Worm (Caenorhabditis elegans): ENCODE results near the gene K12H6.5.

ce11 chrII:2824169-2824568 is 1.8 kb downstream of the K12H6.5 start, which contains the start of the genes K12H6.4 and K12H6.9:
- TF ChIP-seq nfya-1 (tag; optimal IDR thresholded peaks at IDR 0.05; ENCODE audit: borderline replicate concordance, insufficient read depth) (no peak), lir-1 (GFP tag; conservative IDR thresholded peaks at IDR 0.05) (no peak), madf-10 (tag; optimal IDR thresholded peaks at IDR 0.05) (no peak), sptf-2 (GFP tag; optimal IDR thresholded peaks at IDR 0.05) (no peak), hrde-1 (tag; optimal IDR thresholded peaks at IDR 0.05; ENCODE audit: borderline replicate concordance) (no peak), F23B12.7 (tag; optimal IDR thresholded peaks at IDR 0.05; ENCODE audit: insufficient read depth) (no peak), F37B4.10 (GFP tag; IDR thresholded peaks at IDR 0.05) (no peak), Y67H2A.10 (GFP tag; conservative IDR thresholded peaks at IDR 0.05) (no peak), ceh-91 (GFP tag; IDR thresholded peaks at IDR 0.05) (no peak), pha-4 (tag; optimal IDR thresholded peaks at IDR 0.05) (no peak)

Data from whole organism, young adult.